Fruit fly (Drosophila melanogaster) whole organism, embryonic: ENCODE results near the gene Hayan.
A peak's percentile ranks its signal among the peaks of the same experiment; 100 is the strongest.

Source experiments
- Bdp1 ChIP-seq: fragments of 200-800 bp; sonication (Bioruptor generic); optimal IDR thresholded peaks from 3 replicates; lab custom pipeline; 2016; ENCODE audit warnings: missing biosample characterization, missing genetic modification characterization
- CG10147 ChIP-seq: fragments of 200-800 bp; sonication (Bioruptor generic); optimal IDR thresholded peaks from 2 replicates; lab custom pipeline; 2019; ENCODE audit warnings: missing biosample characterization, mild to moderate bottlenecking, missing genetic modification characterization, moderate library complexity
- CG10209 ChIP-seq: fragments of 200-800 bp; sonication (Bioruptor generic); optimal IDR thresholded peaks from 3 replicates; lab custom pipeline; 2017; ENCODE audit warnings: missing biosample characterization, mild to moderate bottlenecking, missing genetic modification characterization, missing genetic modification reagents
- CG10543 ChIP-seq: fragments of 200-800 bp; sonication (Bioruptor generic); optimal IDR thresholded peaks from 3 replicates; lab custom pipeline; 2017; ENCODE audit warnings: missing biosample characterization, mild to moderate bottlenecking, missing genetic modification characterization, moderate library complexity
- CG11247 ChIP-seq: fragments of 200-800 bp; sonication (Bioruptor generic); IDR thresholded peaks from 2 replicates; pipeline ENCODE4 v1.3.6; 2022; ENCODE audit warnings: missing biosample characterization, missing genetic modification characterization
- CG11560 ChIP-seq: fragments of 200-800 bp; sonication (Bioruptor generic); IDR thresholded peaks from 3 replicates; pipeline ENCODE4 v1.3.6; 2022; ENCODE audit warnings: missing biosample characterization, missing genetic modification characterization
- CG12071 ChIP-seq: fragments of 200-800 bp; sonication (Bioruptor generic); optimal IDR thresholded peaks from 3 replicates; lab custom pipeline; 2018; ENCODE audit warnings: missing biosample characterization, mild to moderate bottlenecking, missing genetic modification characterization
- CG12659 ChIP-seq: fragments of 200-800 bp; sonication (Bioruptor generic); optimal IDR thresholded peaks from 3 replicates; lab custom pipeline; 2017; ENCODE audit warnings: mild to moderate bottlenecking, missing biosample characterization, missing genetic modification reagents, missing genetic modification characterization
- CG14667 ChIP-seq: fragments of 200-800 bp; sonication (Bioruptor generic); IDR thresholded peaks from 2 replicates; pipeline ENCODE4 v1.3.6; 2022; ENCODE audit warnings: missing biosample characterization, missing genetic modification characterization
- CG16863 ChIP-seq: fragments of 200-800 bp; sonication (Bioruptor generic); optimal IDR thresholded peaks from 3 replicates; lab custom pipeline; 2016; ENCODE audit warnings: missing biosample characterization, missing genetic modification characterization
- CG17328 ChIP-seq: fragments of 200-800 bp; sonication (Bioruptor generic); IDR thresholded peaks from 2 replicates; pipeline ENCODE4 v1.3.6; 2022; ENCODE audit warnings: missing biosample characterization, missing genetic modification characterization
- CG17359 ChIP-seq: fragments of 200-800 bp; sonication (Bioruptor generic); optimal IDR thresholded peaks from 3 replicates; lab custom pipeline; 2018; ENCODE audit warnings: missing biosample characterization, mild to moderate bottlenecking, missing genetic modification characterization, moderate library complexity
- CG18619 ChIP-seq: fragments of 200-800 bp; sonication (Bioruptor generic); optimal IDR thresholded peaks from 3 replicates; lab custom pipeline; 2017; ENCODE audit warnings: missing biosample characterization, mild to moderate bottlenecking, missing genetic modification characterization
- CG2199 ChIP-seq: fragments of 200-800 bp; sonication (Bioruptor generic); IDR thresholded peaks from 3 replicates; pipeline ENCODE4 v1.3.6; 2022; ENCODE audit warnings: missing biosample characterization, missing genetic modification characterization
- CG30020 ChIP-seq: fragments of 200-800 bp; optimal IDR thresholded peaks from 2 replicates; lab custom pipeline; 2019; ENCODE audit warnings: missing biosample characterization, mild to moderate bottlenecking, missing genetic modification characterization, moderate library complexity
- CG31441 ChIP-seq: fragments of 200-800 bp; sonication (Bioruptor generic); IDR thresholded peaks from 2 replicates; pipeline ENCODE4 v1.3.6; 2022; ENCODE audit warnings: missing biosample characterization, missing genetic modification characterization
- CG4282 ChIP-seq: fragments of 200-800 bp; sonication (Bioruptor generic); optimal IDR thresholded peaks from 2 replicates; lab custom pipeline; 2016; ENCODE audit warnings: missing biosample characterization, missing genetic modification characterization
- CG6272 ChIP-seq: fragments of 200-800 bp; sonication (Bioruptor generic); IDR thresholded peaks from 2 replicates; pipeline ENCODE4 v1.3.6; 2022; ENCODE audit warnings: missing biosample characterization, missing genetic modification characterization
- CG6791 ChIP-seq: fragments of 200-800 bp; sonication (Bioruptor generic); IDR thresholded peaks from 3 replicates; pipeline ENCODE4 v1.3.6; 2022; ENCODE audit warnings: missing biosample characterization, missing genetic modification characterization; ENCODE audit not compliant: partially characterized antibody
- CG8478 ChIP-seq: fragments of >200 bp; optimal IDR thresholded peaks from 2 replicates; lab custom pipeline; 2018
- Chrac-16 ChIP-seq: fragments of 200-800 bp; sonication (Bioruptor generic); optimal IDR thresholded peaks from 3 replicates; lab custom pipeline; 2016; ENCODE audit warnings: missing biosample characterization, missing genetic modification characterization
- Doc2 ChIP-seq: fragments of 200-800 bp; sonication (Bioruptor generic); IDR thresholded peaks from 2 replicates; pipeline ENCODE4 v1.3.6; 2022; ENCODE audit warnings: missing biosample characterization, missing genetic modification characterization
- E2f2 ChIP-seq: fragments of 200-800 bp; sonication (Bioruptor generic); IDR thresholded peaks from 2 replicates; pipeline ENCODE4 v1.3.6; 2022; ENCODE audit warnings: missing biosample characterization, missing genetic modification characterization
- Elba2 ChIP-seq: fragments of 200-800 bp; sonication (Bioruptor generic); optimal IDR thresholded peaks from 3 replicates; lab custom pipeline; 2016; ENCODE audit warnings: missing biosample characterization, missing genetic modification characterization
- Fer1 ChIP-seq: fragments of 200-800 bp; sonication (Bioruptor generic); optimal IDR thresholded peaks from 2 replicates; lab custom pipeline; 2017; ENCODE audit warnings: missing biosample characterization, mild to moderate bottlenecking, missing genetic modification characterization
- HLHmδ ChIP-seq: fragments of 200-800 bp; sonication (Bioruptor generic); optimal IDR thresholded peaks from 2 replicates; lab custom pipeline; 2018; ENCODE audit warnings: missing biosample characterization, mild to moderate bottlenecking, missing genetic modification characterization, moderate library complexity
- MTF-1 ChIP-seq: fragments of 200-800 bp; sonication (Bioruptor generic); optimal IDR thresholded peaks from 2 replicates; lab custom pipeline; 2018; ENCODE audit warnings: missing biosample characterization, mild to moderate bottlenecking, missing genetic modification characterization, borderline replicate concordance
- aop ChIP-seq: fragments of 200-800 bp; sonication (Bioruptor generic); IDR thresholded peaks from 2 replicates; pipeline ENCODE4 v1.3.6; 2022; ENCODE audit warnings: missing biosample characterization, missing genetic modification characterization
- bcd ChIP-seq: fragments of 200-800 bp; sonication (Bioruptor generic); optimal IDR thresholded peaks from 2 replicates; lab custom pipeline; 2017; ENCODE audit warnings: missing biosample characterization, mild to moderate bottlenecking, missing genetic modification characterization
- btn ChIP-seq: fragments of 200-800 bp; sonication (Bioruptor generic); optimal IDR thresholded peaks from 2 replicates; lab custom pipeline; 2016; ENCODE audit warnings: missing biosample characterization, missing genetic modification characterization
- caup ChIP-seq: fragments of 200-800 bp; sonication (Bioruptor generic); optimal IDR thresholded peaks from 3 replicates; lab custom pipeline; 2017; ENCODE audit warnings: missing biosample characterization, mild to moderate bottlenecking, missing genetic modification characterization, moderate library complexity; ENCODE audit not compliant: severe bottlenecking
- chif ChIP-seq, 2 experiments: fragments of 200-800 bp; sonication (Bioruptor generic); optimal IDR thresholded peaks; 3 replicates each; lab custom pipeline; 2016; ENCODE audit warnings: missing biosample characterization in 2 of 2, missing genetic modification characterization in 2 of 2
- corto ChIP-seq: fragments of 200-800 bp; sonication (Bioruptor generic); optimal IDR thresholded peaks from 2 replicates; lab custom pipeline; 2016; ENCODE audit warnings: missing biosample characterization, mild to moderate bottlenecking, missing genetic modification characterization, moderate library complexity
- crol ChIP-seq: fragments of 200-800 bp; sonication (Bioruptor generic); IDR thresholded peaks from 2 replicates; pipeline ENCODE4 v1.3.6; 2022; ENCODE audit warnings: missing biosample characterization, missing genetic modification characterization
- dmrt99B ChIP-seq: fragments of 200-800 bp; sonication (Bioruptor generic); optimal IDR thresholded peaks from 2 replicates; lab custom pipeline; 2018; ENCODE audit warnings: missing biosample characterization, mild to moderate bottlenecking, missing genetic modification characterization, moderate library complexity
- fd3F ChIP-seq: fragments of 200-800 bp; sonication (Bioruptor generic); optimal IDR thresholded peaks from 2 replicates; lab custom pipeline; 2018; ENCODE audit warnings: missing biosample characterization, mild to moderate bottlenecking, missing genetic modification characterization, moderate library complexity
- gt ChIP-seq: fragments of 200-800 bp; sonication (Bioruptor generic); IDR thresholded peaks from 2 replicates; pipeline ENCODE4 v1.3.6; 2022; ENCODE audit warnings: missing biosample characterization, missing genetic modification characterization
- lab ChIP-seq: fragments of 200-800 bp; sonication (Bioruptor generic); optimal IDR thresholded peaks from 3 replicates; lab custom pipeline; 2017; ENCODE audit warnings: missing biosample characterization, missing genetic modification characterization, mild to moderate bottlenecking, moderate library complexity, missing genetic modification reagents
- lbe ChIP-seq: fragments of 200-800 bp; sonication (Bioruptor generic); optimal IDR thresholded peaks from 2 replicates; lab custom pipeline; 2016; ENCODE audit warnings: missing biosample characterization, mild to moderate bottlenecking, missing genetic modification characterization
- mld ChIP-seq: fragments of 200-800 bp; sonication (Bioruptor generic); IDR thresholded peaks from 3 replicates; pipeline ENCODE4 v1.3.6; 2022; ENCODE audit warnings: missing biosample characterization, missing genetic modification characterization; ENCODE audit not compliant: partially characterized antibody
- nau ChIP-seq: fragments of 200-800 bp; sonication (Bioruptor generic); optimal IDR thresholded peaks from 3 replicates; lab custom pipeline; 2017; ENCODE audit warnings: missing biosample characterization, mild to moderate bottlenecking, missing genetic modification characterization, missing genetic modification reagents
- run ChIP-seq: fragments of 200-800 bp; sonication (Bioruptor generic); optimal IDR thresholded peaks from 3 replicates; lab custom pipeline; 2018; ENCODE audit warnings: missing biosample characterization, mild to moderate bottlenecking, missing genetic modification characterization
- slbo ChIP-seq: fragments of 200-800 bp; sonication (Bioruptor generic); IDR thresholded peaks from 2 replicates; pipeline ENCODE4 v1.3.6; 2022; ENCODE audit warnings: missing biosample characterization, missing genetic modification characterization
- sna ChIP-seq: fragments of 200-800 bp; sonication (Bioruptor generic); IDR thresholded peaks from 2 replicates; pipeline ENCODE4 v1.3.6; 2022; ENCODE audit warnings: missing biosample characterization, missing genetic modification characterization; ENCODE audit not compliant: partially characterized antibody
- unpg ChIP-seq: fragments of 200-800 bp; sonication (Bioruptor generic); optimal IDR thresholded peaks from 3 replicates; lab custom pipeline; 2018; ENCODE audit warnings: missing biosample characterization, mild to moderate bottlenecking, missing genetic modification characterization, moderate library complexity
- wdn ChIP-seq: fragments of 200-800 bp; sonication (Bioruptor generic); IDR thresholded peaks from 2 replicates; pipeline ENCODE4 v1.3.6; 2022; ENCODE audit warnings: missing biosample characterization, missing genetic modification characterization
- zf30C ChIP-seq: fragments of 200-800 bp; sonication (Bioruptor generic); optimal IDR thresholded peaks from 3 replicates; lab custom pipeline; 2018; ENCODE audit warnings: missing biosample characterization, mild to moderate bottlenecking, missing genetic modification characterization

Hayan gene

dm6 chrX:18506639-18507528, 23.3 kb upstream of the Hayan start (continued):
- TF ChIP-seq CG17359 (tag; lab: Kevin White, UChicago) (peak; percentile 85), bcd (GFP tag; lab: Kevin White, UChicago) (peak; percentile 77), run (no peak), CG6272 (GFP tag; lab: Robert Waterston, UW) (no peak), corto (GFP tag; lab: Kevin White, UChicago) (peak; percentile 34), Doc2 (GFP tag; lab: Robert Waterston, UW) (no peak), Elba2 (GFP tag; lab: Kevin White, UChicago) (no peak), Fer1 (GFP tag; lab: Kevin White, UChicago) (peak; percentile 72), MTF-1 (GFP tag; lab: Kevin White, UChicago) (peak; percentile 63), lbe (GFP tag; lab: Kevin White, UChicago) (no peak), CG10209 (GFP tag; lab: Kevin White, UChicago) (peak; percentile 81), sna (no peak), fd3F (no peak), CG11247 (GFP tag; lab: Robert Waterston, UW) (peak; percentile 70), Bdp1 (GFP tag; lab: Kevin White, UChicago) (peak; percentile 26), zf30C (peak; percentile 85), E2f2 (GFP tag; lab: Robert Waterston, UW) (peak; percentile 55), CG18619 (GFP tag; lab: Kevin White, UChicago) (peak; percentile 54), CG8478 (lab: Kevin White, UChicago) (no peak), caup (GFP tag; lab: Kevin White, UChicago) (peak; percentile 74), CG4282 (GFP tag; lab: Kevin White, UChicago) (peak; percentile 16), CG14667 (GFP tag; lab: Robert Waterston, UW) (0 out of 2 replicates have a peak, but pooled peaks have one; percentile 43), chif (GFP tag; optimal IDR thresholded peaks at IDR 0.05; lab: Kevin White, UChicago) (peak; percentile 63 to 84), gt (GFP tag; lab: Robert Waterston, UW) (no peak), crol (GFP tag; lab: Robert Waterston, UW) (0 out of 2 replicates have a peak, but pooled peaks have one; percentile 29), mld (no peak), lab (GFP tag; lab: Kevin White, UChicago) (peak; percentile 87), CG16863 (GFP tag; lab: Kevin White, UChicago) (peak; percentile 76), nau (GFP tag; lab: Kevin White, UChicago) (peak; percentile 75), CG31441 (GFP tag; lab: Robert Waterston, UW) (peak; percentile 75), aop (GFP tag; lab: Robert Waterston, UW) (peak; percentile 34; the same call in 1 of the 2 replicates), btn (peak; percentile 74), CG2199 (GFP tag; lab: Robert Waterston, UW) (peak; percentile 77), Chrac-16 (peak; percentile 69), CG11560 (no peak; the same call in 2 of the 3 replicates), CG30020 (no peak), unpg (GFP tag; lab: Kevin White, UChicago) (peak; percentile 82), HLHmδ (GFP tag; lab: Kevin White, UChicago) (no peak), dmrt99B (tag; lab: Kevin White, UChicago) (peak; percentile 80), CG6791 (GFP tag; lab: Robert Waterston, UW) (no peak), CG12659 (GFP tag; lab: Kevin White, UChicago) (peak; percentile 60), CG17328 (peak; percentile 90), slbo (peak; percentile 75), CG10543 (no peak), CG10147 (GFP tag; lab: Kevin White, UChicago) (peak; percentile 68), wdn (GFP tag; lab: Robert Waterston, UW) (peak; percentile 69), CG12071 (GFP tag; lab: Kevin White, UChicago) (peak; percentile 80)
